Fruit fly (Drosophila melanogaster) whole organism, embryonic: Measurements from ENCODE around the gene PsGEF.

ENCODE experiments used
- Abd-B ChIP-seq: fragments of 200-800 bp; sonication (Bioruptor generic); optimal IDR thresholded peaks from 2 replicates; lab custom pipeline; 2018; ENCODE audit warnings: missing biosample characterization, mild to moderate bottlenecking, missing genetic modification characterization, moderate library complexity
- Atf-2 ChIP-seq: fragments of 200-800 bp; sonication (Bioruptor generic); optimal IDR thresholded peaks from 2 replicates; lab custom pipeline; 2016; ENCODE audit warnings: missing biosample characterization, missing genetic modification characterization
- CG10209 ChIP-seq: fragments of 200-800 bp; sonication (Bioruptor generic); optimal IDR thresholded peaks from 3 replicates; lab custom pipeline; 2017; ENCODE audit warnings: missing biosample characterization, mild to moderate bottlenecking, missing genetic modification characterization, missing genetic modification reagents
- CG10267 ChIP-seq: fragments of 200-800 bp; sonication (Bioruptor generic); optimal IDR thresholded peaks from 2 replicates; lab custom pipeline; 2018; ENCODE audit warnings: missing biosample characterization, mild to moderate bottlenecking, missing genetic modification characterization, moderate library complexity
- CG11085 ChIP-seq: fragments of 200-800 bp; sonication (Bioruptor generic); IDR thresholded peaks from 2 replicates; pipeline ENCODE4 v1.3.6; 2022; ENCODE audit warnings: missing biosample characterization, missing genetic modification characterization
- CG11093 ChIP-seq: fragments of 200-800 bp; sonication (Bioruptor generic); IDR thresholded peaks from 3 replicates; pipeline ENCODE4 v1.3.6; 2022; ENCODE audit warnings: missing biosample characterization, missing genetic modification characterization
- CG12236 ChIP-seq: fragments of 200-800 bp; sonication (Bioruptor generic); optimal IDR thresholded peaks from 2 replicates; lab custom pipeline; 2016; ENCODE audit warnings: missing biosample characterization, missing genetic modification characterization
- CG12942 ChIP-seq: fragments of 200-800 bp; sonication (Bioruptor generic); optimal IDR thresholded peaks from 3 replicates; lab custom pipeline; 2016; ENCODE audit warnings: missing biosample characterization, missing genetic modification characterization
- CG14667 ChIP-seq: fragments of 200-800 bp; sonication (Bioruptor generic); IDR thresholded peaks from 2 replicates; pipeline ENCODE4 v1.3.6; 2022; ENCODE audit warnings: missing biosample characterization, missing genetic modification characterization
- CG15269 ChIP-seq: fragments of 200-800 bp; sonication (Bioruptor generic); optimal IDR thresholded peaks from 2 replicates; lab custom pipeline; 2018; ENCODE audit warnings: missing biosample characterization, mild to moderate bottlenecking, missing genetic modification characterization, moderate library complexity
- CG17328 ChIP-seq: fragments of 200-800 bp; sonication (Bioruptor generic); IDR thresholded peaks from 2 replicates; pipeline ENCODE4 v1.3.6; 2022; ENCODE audit warnings: missing biosample characterization, missing genetic modification characterization
- CG17568 ChIP-seq: fragments of 200-800 bp; sonication (Bioruptor generic); optimal IDR thresholded peaks from 2 replicates; lab custom pipeline; 2018; ENCODE audit warnings: missing biosample characterization, mild to moderate bottlenecking, missing genetic modification characterization, moderate library complexity
- CG18011 ChIP-seq: fragments of 200-800 bp; sonication (Bioruptor generic); optimal IDR thresholded peaks from 2 replicates; lab custom pipeline; 2017; ENCODE audit warnings: missing biosample characterization, missing genetic modification characterization, mild to moderate bottlenecking, moderate library complexity, missing genotype
- CG18262 ChIP-seq: fragments of 200-800 bp; optimal IDR thresholded peaks from 3 replicates; lab custom pipeline; 2019; ENCODE audit warnings: missing biosample characterization, mild to moderate bottlenecking, missing genetic modification characterization, moderate library complexity
- CG18764 ChIP-seq: fragments of 200-800 bp; sonication (Bioruptor generic); optimal IDR thresholded peaks from 3 replicates; lab custom pipeline; 2016; ENCODE audit warnings: missing biosample characterization, missing genetic modification characterization
- CG2129 ChIP-seq: fragments of 200-800 bp; sonication (Bioruptor generic); IDR thresholded peaks from 2 replicates; pipeline ENCODE4 v1.3.6; 2022; ENCODE audit warnings: missing biosample characterization, missing genetic modification characterization; ENCODE audit not compliant: partially characterized antibody
- CG31365 ChIP-seq: fragments of 200-800 bp; sonication (Bioruptor generic); optimal IDR thresholded peaks from 2 replicates; lab custom pipeline; 2018; ENCODE audit warnings: missing biosample characterization, mild to moderate bottlenecking, missing genetic modification characterization
- CG31388 ChIP-seq: fragments of 200-800 bp; sonication (Bioruptor generic); optimal IDR thresholded peaks from 2 replicates; lab custom pipeline; 2016; ENCODE audit warnings: missing biosample characterization, missing genetic modification characterization
- CG33213 ChIP-seq: fragments of 200-800 bp; sonication (Bioruptor generic); optimal IDR thresholded peaks from 3 replicates; lab custom pipeline; 2016; ENCODE audit warnings: missing biosample characterization, missing genetic modification characterization
- CG4424 ChIP-seq: fragments of 200-800 bp; sonication (Bioruptor generic); optimal IDR thresholded peaks from 3 replicates; lab custom pipeline; 2016; ENCODE audit warnings: missing biosample characterization, missing genetic modification characterization
- CG4617 ChIP-seq: fragments of 200-800 bp; sonication (Bioruptor generic); optimal IDR thresholded peaks from 3 replicates; lab custom pipeline; 2016; ENCODE audit warnings: missing biosample characterization, missing genetic modification characterization, borderline replicate concordance
- CG6272 ChIP-seq: fragments of 200-800 bp; sonication (Bioruptor generic); IDR thresholded peaks from 2 replicates; pipeline ENCODE4 v1.3.6; 2022; ENCODE audit warnings: missing biosample characterization, missing genetic modification characterization
- CoRest ChIP-seq: fragments of 200-800 bp; sonication (Bioruptor generic); optimal IDR thresholded peaks from 3 replicates; lab custom pipeline; 2018; ENCODE audit warnings: missing biosample characterization, mild to moderate bottlenecking, missing genetic modification characterization, moderate library complexity
- Doc2 ChIP-seq: fragments of 200-800 bp; sonication (Bioruptor generic); IDR thresholded peaks from 2 replicates; pipeline ENCODE4 v1.3.6; 2022; ENCODE audit warnings: missing biosample characterization, missing genetic modification characterization
- E2f2 ChIP-seq: fragments of 200-800 bp; sonication (Bioruptor generic); IDR thresholded peaks from 2 replicates; pipeline ENCODE4 v1.3.6; 2022; ENCODE audit warnings: missing biosample characterization, missing genetic modification characterization
- Elba2 ChIP-seq: fragments of 200-800 bp; sonication (Bioruptor generic); optimal IDR thresholded peaks from 3 replicates; lab custom pipeline; 2016; ENCODE audit warnings: missing biosample characterization, missing genetic modification characterization
- MESR4 ChIP-seq: fragments of 200-800 bp; sonication (Bioruptor generic); optimal IDR thresholded peaks from 2 replicates; lab custom pipeline; 2018; ENCODE audit warnings: missing biosample characterization, mild to moderate bottlenecking, missing genetic modification characterization, moderate library complexity
- Ptx1 ChIP-seq: fragments of 200-800 bp; sonication (Bioruptor generic); IDR thresholded peaks from 2 replicates; pipeline ENCODE4 v1.3.6; 2022; ENCODE audit warnings: missing biosample characterization, missing genetic modification characterization
- Sry-δ ChIP-seq: fragments of 200-800 bp; sonication (Bioruptor generic); optimal IDR thresholded peaks from 2 replicates; lab custom pipeline; 2016; ENCODE audit warnings: missing biosample characterization, missing genetic modification characterization
- YL-1 ChIP-seq: fragments of 200-800 bp; sonication (Bioruptor generic); optimal IDR thresholded peaks from 3 replicates; lab custom pipeline; 2017; ENCODE audit warnings: missing biosample characterization, mild to moderate bottlenecking, missing genetic modification characterization
- bsh ChIP-seq, 2 experiments: fragments of 200-800 bp; sonication (Bioruptor generic); optimal IDR thresholded peaks; 2 replicates each; lab custom pipeline; 2017 to 2018; ENCODE audit warnings: mild to moderate bottlenecking in 2 of 2, missing biosample characterization in 2 of 2, missing genetic modification characterization in 2 of 2, moderate library complexity in 1 of 2
- btn ChIP-seq: fragments of 200-800 bp; sonication (Bioruptor generic); optimal IDR thresholded peaks from 2 replicates; lab custom pipeline; 2016; ENCODE audit warnings: missing biosample characterization, missing genetic modification characterization
- corto ChIP-seq: fragments of 200-800 bp; sonication (Bioruptor generic); optimal IDR thresholded peaks from 2 replicates; lab custom pipeline; 2016; ENCODE audit warnings: missing biosample characterization, mild to moderate bottlenecking, missing genetic modification characterization, moderate library complexity
- esg ChIP-seq: fragments of 200-800 bp; sonication (Bioruptor generic); conservative IDR thresholded peaks from 2 replicates; pipeline ENCODE4 v1.3.6; 2022; ENCODE audit warnings: missing biosample characterization, missing genetic modification characterization
- fd102C ChIP-seq: fragments of 200-800 bp; sonication (Bioruptor generic); optimal IDR thresholded peaks from 2 replicates; lab custom pipeline; 2018; ENCODE audit warnings: missing biosample characterization, mild to moderate bottlenecking, missing genetic modification characterization, moderate library complexity
- gsb-n ChIP-seq: fragments of 200-800 bp; sonication (Bioruptor generic); optimal IDR thresholded peaks from 3 replicates; lab custom pipeline; 2018; ENCODE audit warnings: missing biosample characterization, mild to moderate bottlenecking, missing genetic modification characterization
- gt ChIP-seq: fragments of 200-800 bp; sonication (Bioruptor generic); IDR thresholded peaks from 2 replicates; pipeline ENCODE4 v1.3.6; 2022; ENCODE audit warnings: missing biosample characterization, missing genetic modification characterization
- h ChIP-seq: fragments of >200 bp; optimal IDR thresholded peaks from 2 replicates; lab custom pipeline; 2017
- klu ChIP-seq: fragments of 200-800 bp; sonication (Bioruptor generic); IDR thresholded peaks from 2 replicates; pipeline ENCODE4 v1.3.6; 2022; ENCODE audit warnings: missing biosample characterization, missing genetic modification characterization
- knrl ChIP-seq: fragments of 200-800 bp; sonication (Bioruptor generic); IDR thresholded peaks from 3 replicates; pipeline ENCODE4 v1.3.6; 2022; ENCODE audit warnings: missing biosample characterization, missing genetic modification characterization; ENCODE audit not compliant: partially characterized antibody
- lov ChIP-seq, 2 experiments: fragments of 200-800 bp in 1 of 2; fragments of >200 bp in 1 of 2; sonication (Bioruptor generic) in 1 of 2; IDR thresholded peaks in 1 of 2; optimal IDR thresholded peaks in 1 of 2; 2 replicates in 1 of 2; 3 replicates in 1 of 2; pipeline versions ENCODE4 v1.3.6 to Lab custom; 2017 to 2022; ENCODE audit warnings: missing biosample characterization in 1 of 2, missing genetic modification characterization in 1 of 2
- luna ChIP-seq: fragments of 200-800 bp; sonication (Bioruptor generic); optimal IDR thresholded peaks from 2 replicates; lab custom pipeline; 2016; ENCODE audit warnings: missing biosample characterization, missing genetic modification characterization
- nau ChIP-seq: fragments of 200-800 bp; sonication (Bioruptor generic); optimal IDR thresholded peaks from 3 replicates; lab custom pipeline; 2017; ENCODE audit warnings: missing biosample characterization, mild to moderate bottlenecking, missing genetic modification characterization, missing genetic modification reagents
- oc ChIP-seq: fragments of 200-800 bp; sonication (Bioruptor generic); optimal IDR thresholded peaks from 2 replicates; lab custom pipeline; 2018; ENCODE audit warnings: missing biosample characterization, mild to moderate bottlenecking, missing genetic modification characterization, moderate library complexity
- onecut ChIP-seq: fragments of 200-800 bp; sonication (Bioruptor generic); IDR thresholded peaks from 2 replicates; pipeline ENCODE4 v1.3.6; 2022; ENCODE audit warnings: missing biosample characterization, missing genetic modification characterization
- phol ChIP-seq: fragments of 200-800 bp; sonication (Bioruptor generic); optimal IDR thresholded peaks from 3 replicates; lab custom pipeline; 2018; ENCODE audit warnings: missing biosample characterization, mild to moderate bottlenecking, missing genetic modification characterization, moderate library complexity
- scrt ChIP-seq: fragments of 200-800 bp; sonication (Bioruptor generic); optimal IDR thresholded peaks from 2 replicates; lab custom pipeline; 2018; ENCODE audit warnings: missing biosample characterization, mild to moderate bottlenecking, missing genetic modification characterization, moderate library complexity
- sim ChIP-seq: fragments of 200-800 bp; sonication (Bioruptor generic); IDR thresholded peaks from 2 replicates; pipeline ENCODE4 v1.3.6; 2022; ENCODE audit warnings: missing biosample characterization, missing genetic modification characterization
- unc-4 ChIP-seq: fragments of 200-800 bp; sonication (Bioruptor generic); IDR thresholded peaks from 2 replicates; pipeline ENCODE4 v1.3.6; 2022; ENCODE audit warnings: missing biosample characterization, missing genetic modification characterization; ENCODE audit not compliant: partially characterized antibody
- vvl ChIP-seq: fragments of 200-800 bp; sonication (Bioruptor generic); IDR thresholded peaks from 2 replicates; pipeline ENCODE4 v1.3.6; 2022; ENCODE audit warnings: missing biosample characterization, missing genetic modification characterization

PsGEF gene

dm6 chrX:2329312-2329711 lies 58.2 kb downstream of the PsGEF start (continued):
- TF ChIP-seq corto (GFP tag; lab: Kevin White, UChicago) (no peak), CG11085 (GFP tag; lab: Robert Waterston, UW) (0 out of 2 replicates have a peak, but pooled peaks have one; percentile 21), CG6272 (GFP tag; lab: Robert Waterston, UW) (peak; percentile 58), klu (GFP tag; lab: Robert Waterston, UW) (0 out of 2 replicates have a peak, but pooled peaks have one; percentile 32), CG33213 (GFP tag; lab: Kevin White, UChicago) (peak; percentile 48), CG18011 (GFP tag; lab: Kevin White, UChicago) (peak; percentile 4), CG31388 (GFP tag; lab: Kevin White, UChicago) (peak; percentile 2), CG14667 (peak; percentile 69), Sry-δ (peak; percentile 23), CG15269 (tag; lab: Kevin White, UChicago) (peak; percentile 69), CoRest (peak; percentile 68), CG18262 (tag; lab: Kevin White, UChicago) (peak; percentile 74), unc-4 (GFP tag; lab: Robert Waterston, UW) (no peak), nau (GFP tag; lab: Kevin White, UChicago) (peak; percentile 2), CG11093 (GFP tag; lab: Robert Waterston, UW) (no peak), btn (GFP tag; lab: Kevin White, UChicago) (peak; percentile 21), phol (peak; percentile 36), CG4617 (GFP tag; lab: Kevin White, UChicago) (peak; percentile 50), gsb-n (tag; lab: Kevin White, UChicago) (peak; percentile 60), CG17328 (peak; percentile 90), onecut (GFP tag; lab: Robert Waterston, UW) (peak; percentile 61), knrl (no peak), Abd-B (GFP tag; lab: Kevin White, UChicago) (peak; percentile 44), CG31365 (tag; lab: Kevin White, UChicago) (no peak), scrt (GFP tag; lab: Kevin White, UChicago) (peak; percentile 56), lov (optimal IDR thresholded peaks at IDR 0.05; lab: Kevin White, UChicago) (no peak), lov (GFP tag; IDR thresholded peaks at IDR 0.05; lab: Robert Waterston, UW) (peak; percentile 78; the same call in 2 of the 3 replicates), sim (GFP tag; lab: Robert Waterston, UW) (peak; percentile 54; the same call in 1 of the 2 replicates), vvl (GFP tag; lab: Robert Waterston, UW) (peak; percentile 86), esg (GFP tag; lab: Robert Waterston, UW) (peak; percentile 71), CG10209 (GFP tag; lab: Kevin White, UChicago) (peak; percentile 53), oc (tag; lab: Kevin White, UChicago) (peak; percentile 59), gt (no peak), CG12236 (peak; percentile 58), fd102C (no peak), Doc2 (GFP tag; lab: Robert Waterston, UW) (no peak), CG4424 (peak; percentile 54), E2f2 (GFP tag; lab: Robert Waterston, UW) (peak; percentile 56), CG17568 (GFP tag; lab: Kevin White, UChicago) (peak; percentile 32), bsh (GFP tag; optimal IDR thresholded peaks at IDR 0.05; lab: Kevin White, UChicago) (peak in 1 of 2 experiments; percentile 85), CG2129 (GFP tag; lab: Robert Waterston, UW) (no peak), CG10267 (tag; lab: Kevin White, UChicago) (peak; percentile 42), luna (GFP tag; lab: Kevin White, UChicago) (no peak), MESR4 (GFP tag; lab: Kevin White, UChicago) (no peak), YL-1 (peak; percentile 23), Atf-2 (GFP tag; lab: Kevin White, UChicago) (peak; percentile 63), CG18764 (GFP tag; lab: Kevin White, UChicago) (peak; percentile 46), h (no peak), Ptx1 (peak; percentile 79), Elba2 (GFP tag; lab: Kevin White, UChicago) (no peak), CG12942 (GFP tag; lab: Kevin White, UChicago) (peak; percentile 66)
